Worm (Caenorhabditis elegans) whole organism, L4 larva: ENCODE results near the gene Y54F10AR.1.

Experiments used
- F26F4.8 ChIP-seq: fragments of 200-800 bp; sonication (Bioruptor generic); conservative IDR thresholded peaks from 2 replicates; pipeline ENCODE4 v1.3.6; 2022; ENCODE audit warnings: missing genetic modification characterization, missing compliant biosample characterization
- R02D3.7 ChIP-seq: fragments of 150-350 bp; sonication (generic microtip); optimal IDR thresholded peaks from 3 replicates; lab custom pipeline; 2014; ENCODE audit warnings: missing biosample characterization, missing genetic modification characterization
- T20F7.1 ChIP-seq: fragments of 200-800 bp; sonication (Bioruptor generic); optimal IDR thresholded peaks from 2 replicates; lab custom pipeline; 2018; ENCODE audit warnings: mild to moderate bottlenecking, missing genetic modification characterization, missing compliant biosample characterization
- T26A8.4 ChIP-seq: fragments of 200-800 bp; sonication (Bioruptor generic); IDR thresholded peaks from 2 replicates; pipeline ENCODE4 v1.3.6; 2022; ENCODE audit warnings: missing genetic modification characterization, missing compliant biosample characterization
- aha-1 ChIP-seq: fragments of 150-350 bp; peaks from one replicate; lab custom pipeline; 2014; ENCODE audit warnings: missing biosample characterization, missing genetic modification characterization
- ama-1 ChIP-seq: fragments of 150-350 bp; optimal IDR thresholded peaks from 2 replicates; lab custom pipeline; 2014; ENCODE audit warnings: inconsistent platforms, mixed read lengths
- attf-4 ChIP-seq: sonication (generic microtip); optimal IDR thresholded peaks from 3 replicates; lab custom pipeline; 2017; ENCODE audit warnings: missing biosample characterization, missing genetic modification characterization
- ceh-20 ChIP-seq: fragments of 200-800 bp; sonication (Bioruptor generic); IDR thresholded peaks from 2 replicates; pipeline ENCODE4 v1.3.6; 2022; ENCODE audit warnings: missing genetic modification reagents, missing genetic modification characterization, missing compliant biosample characterization
- ceh-28 ChIP-seq: fragments of 150-350 bp; optimal IDR thresholded peaks from 2 replicates; lab custom pipeline; 2014; ENCODE audit warnings: missing biosample characterization, missing genetic modification reagents, missing genetic modification characterization
- ceh-62 ChIP-seq: sonication (generic microtip); optimal IDR thresholded peaks from 2 replicates; lab custom pipeline; 2017; ENCODE audit warnings: missing biosample characterization, missing genetic modification characterization
- ctbp-1 ChIP-seq: fragments of 200-800 bp; sonication (Bioruptor generic); IDR thresholded peaks from 2 replicates; pipeline ENCODE4 v1.3.6; 2022; ENCODE audit warnings: missing genetic modification reagents, missing genetic modification characterization, missing compliant biosample characterization
- daf-12 ChIP-seq: fragments of 150-350 bp; optimal IDR thresholded peaks from 2 replicates; lab custom pipeline; 2014; ENCODE audit warnings: missing biosample characterization, missing genetic modification reagents, missing genetic modification characterization
- daf-16 ChIP-seq, 3 experiments: sonication (generic microtip); optimal IDR thresholded peaks; 2 replicates each; lab custom pipeline; 2016 to 2017; ENCODE audit warnings: missing genetic modification characterization in 3 of 3, missing genetic modification reagents in 3 of 3, mild to moderate bottlenecking in 2 of 3, missing compliant biosample characterization in 2 of 3, missing biosample characterization in 1 of 3, moderate library complexity in 1 of 3
- dmd-6 ChIP-seq: fragments of 200-800 bp; sonication (Bioruptor generic); IDR thresholded peaks from 2 replicates; pipeline ENCODE4 v1.3.6; 2022; ENCODE audit warnings: missing genetic modification reagents, missing genetic modification characterization, missing compliant biosample characterization
- dmd-8 ChIP-seq: fragments of 200-800 bp; sonication (Bioruptor generic); IDR thresholded peaks from 2 replicates; pipeline ENCODE4 v1.3.6; 2022; ENCODE audit warnings: missing genetic modification characterization, missing compliant biosample characterization
- dmd-9 ChIP-seq: fragments of 200-800 bp; sonication (Bioruptor generic); IDR thresholded peaks from 2 replicates; pipeline ENCODE4 v1.3.6; 2022; ENCODE audit warnings: missing genetic modification reagents, missing genetic modification characterization, missing compliant biosample characterization
- dpl-1 ChIP-seq: fragments of 150-350 bp; optimal IDR thresholded peaks from 2 replicates; lab custom pipeline; 2014; ENCODE audit warnings: missing biosample characterization, missing genetic modification reagents, missing genetic modification characterization
- dve-1 ChIP-seq: sonication (generic microtip); optimal IDR thresholded peaks from 2 replicates; lab custom pipeline; 2017; ENCODE audit warnings: antibody characterized with exemption, mild to moderate bottlenecking, missing genetic modification characterization, missing compliant biosample characterization; ENCODE audit not compliant: insufficient read depth
- fkh-10 ChIP-seq: fragments of 150-350 bp; optimal IDR thresholded peaks from 2 replicates; lab custom pipeline; 2014; ENCODE audit warnings: missing biosample characterization, missing genetic modification reagents, missing genetic modification characterization
- hif-1 ChIP-seq, 2 experiments: sonication (generic microtip); optimal IDR thresholded peaks; 2 replicates each; lab custom pipeline; 2016 to 2017; ENCODE audit warnings: missing compliant biosample characterization in 2 of 2, missing genetic modification characterization in 2 of 2, missing genetic modification reagents in 2 of 2, missing genotype in 2 of 2, mild to moderate bottlenecking in 1 of 2
- hlh-11 ChIP-seq: fragments of 200-800 bp; sonication (Bioruptor generic); optimal IDR thresholded peaks from 2 replicates; lab custom pipeline; 2018; ENCODE audit warnings: mild to moderate bottlenecking, missing genetic modification characterization, missing compliant biosample characterization
- hlh-30 ChIP-seq: sonication (generic microtip); optimal IDR thresholded peaks from 2 replicates; lab custom pipeline; 2017; ENCODE audit warnings: antibody characterized with exemption, mild to moderate bottlenecking, missing genetic modification characterization, missing compliant biosample characterization; ENCODE audit not compliant: insufficient read depth
- hmg-1.1 ChIP-seq: fragments of 200-800 bp; sonication (Bioruptor generic); IDR thresholded peaks from 2 replicates; pipeline ENCODE4 v1.3.6; 2022; ENCODE audit warnings: missing genetic modification reagents, missing genetic modification characterization, missing compliant biosample characterization
- lim-7 ChIP-seq: fragments of 200-800 bp; sonication (Bioruptor generic); IDR thresholded peaks from 2 replicates; pipeline ENCODE4 v1.3.6; 2022; ENCODE audit warnings: missing genetic modification characterization, missing compliant biosample characterization
- lin-13 ChIP-seq: fragments of 150-350 bp; optimal IDR thresholded peaks from 2 replicates; lab custom pipeline; 2014; ENCODE audit warnings: missing biosample characterization, missing genetic modification reagents, missing genetic modification characterization
- lin-15B ChIP-seq: fragments of 150-350 bp; sonication (generic microtip); optimal IDR thresholded peaks from 3 replicates; lab custom pipeline; 2014; ENCODE audit warnings: missing biosample characterization, missing genetic modification characterization
- lin-38 ChIP-seq: fragments of 200-800 bp; sonication (Bioruptor generic); IDR thresholded peaks from 2 replicates; pipeline ENCODE4 v1.3.6; 2022; ENCODE audit warnings: missing genetic modification reagents, missing genetic modification characterization, missing compliant biosample characterization
- lir-3 ChIP-seq: sonication (generic microtip); optimal IDR thresholded peaks from 2 replicates; lab custom pipeline; 2016; ENCODE audit warnings: mild to moderate bottlenecking, missing genetic modification characterization, missing compliant biosample characterization
- lsy-2 ChIP-seq, 2 experiments: fragments of 150-350 bp in 1 of 2; sonication (generic microtip) in 1 of 2; optimal IDR thresholded peaks; 2 replicates each; lab custom pipeline; 2014 to 2017; ENCODE audit warnings: missing biosample characterization in 2 of 2, missing genetic modification characterization in 2 of 2
- mdt-29 ChIP-seq: fragments of 200-800 bp; sonication (Bioruptor generic); IDR thresholded peaks from 2 replicates; pipeline ENCODE4 v1.3.6; 2022; ENCODE audit warnings: missing genetic modification reagents, missing genetic modification characterization, missing compliant biosample characterization
- mes-2 ChIP-seq: sonication (generic microtip); optimal IDR thresholded peaks from 2 replicates; lab custom pipeline; 2016; ENCODE audit warnings: missing genotype, mild to moderate bottlenecking, missing genetic modification characterization, missing compliant biosample characterization; ENCODE audit not compliant: poor library complexity, severe bottlenecking
- nhr-102 ChIP-seq: sonication (generic microtip); optimal IDR thresholded peaks from 2 replicates; lab custom pipeline; 2016; ENCODE audit warnings: mild to moderate bottlenecking, missing genetic modification characterization, moderate library complexity, missing compliant biosample characterization
- nhr-25 ChIP-seq: sonication (generic microtip); optimal IDR thresholded peaks from 2 replicates; lab custom pipeline; 2017; ENCODE audit warnings: missing genetic modification characterization, mild to moderate bottlenecking, missing compliant biosample characterization, antibody characterized with exemption, moderate library complexity, borderline replicate concordance; ENCODE audit not compliant: insufficient read depth
- nhr-48 ChIP-seq: sonication (generic microtip); optimal IDR thresholded peaks from 2 replicates; lab custom pipeline; 2016; ENCODE audit warnings: mild to moderate bottlenecking, missing genetic modification characterization, missing compliant biosample characterization
- nhr-6 ChIP-seq: fragments of 150-350 bp; optimal IDR thresholded peaks from 2 replicates; lab custom pipeline; 2014; ENCODE audit warnings: missing biosample characterization, missing genetic modification characterization
- nhr-77 ChIP-seq: fragments of 150-350 bp; optimal IDR thresholded peaks from 2 replicates; lab custom pipeline; 2014; ENCODE audit warnings: missing biosample characterization, missing genetic modification characterization
- rbr-2 ChIP-seq: sonication (generic microtip); optimal IDR thresholded peaks from 2 replicates; lab custom pipeline; 2016; ENCODE audit warnings: missing genotype, missing genetic modification characterization, missing compliant biosample characterization
- saeg-2 ChIP-seq: fragments of 200-800 bp; sonication (Bioruptor generic); IDR thresholded peaks from 2 replicates; pipeline ENCODE4 v1.3.6; 2022; ENCODE audit warnings: missing genetic modification reagents, missing genetic modification characterization, missing compliant biosample characterization
- snpc-1.2 ChIP-seq: fragments of 200-800 bp; sonication (Bioruptor generic); IDR thresholded peaks from 2 replicates; pipeline ENCODE4 v1.3.6; 2022; ENCODE audit warnings: missing genetic modification reagents, missing genetic modification characterization, missing compliant biosample characterization
- spr-1 ChIP-seq: sonication (generic microtip); optimal IDR thresholded peaks from 2 replicates; lab custom pipeline; 2016; ENCODE audit warnings: mild to moderate bottlenecking, missing genetic modification characterization, missing compliant biosample characterization
- spr-3 ChIP-seq: fragments of 200-800 bp; sonication (Bioruptor generic); optimal IDR thresholded peaks from 2 replicates; lab custom pipeline; 2018; ENCODE audit warnings: mild to moderate bottlenecking, missing genetic modification characterization, missing compliant biosample characterization
- unc-130 ChIP-seq: sonication (generic microtip); optimal IDR thresholded peaks from 2 replicates; lab custom pipeline; 2016; ENCODE audit warnings: missing genetic modification reagents, missing genetic modification characterization, missing compliant biosample characterization
- unc-39 ChIP-seq: sonication (generic microtip); optimal IDR thresholded peaks from 2 replicates; lab custom pipeline; 2017; ENCODE audit warnings: missing biosample characterization, missing genetic modification characterization
- unc-62 ChIP-seq, 3 experiments: fragments of 150-350 bp in 1 of 3; sonication (generic microtip); optimal IDR thresholded peaks in 2 of 3; peaks in 1 of 3; 1 replicate in 1 of 3; 2 replicates in 2 of 3; lab custom pipeline; 2014 to 2017; ENCODE audit warnings: missing biosample characterization in 3 of 3, missing genetic modification characterization in 3 of 3, missing genetic modification reagents in 3 of 3, missing genotype in 1 of 3
- ztf-7 ChIP-seq: fragments of 150-350 bp; optimal IDR thresholded peaks from 2 replicates; lab custom pipeline; 2014; ENCODE audit warnings: missing biosample characterization, missing genetic modification characterization

Y54F10AR.1 gene

DNA sequence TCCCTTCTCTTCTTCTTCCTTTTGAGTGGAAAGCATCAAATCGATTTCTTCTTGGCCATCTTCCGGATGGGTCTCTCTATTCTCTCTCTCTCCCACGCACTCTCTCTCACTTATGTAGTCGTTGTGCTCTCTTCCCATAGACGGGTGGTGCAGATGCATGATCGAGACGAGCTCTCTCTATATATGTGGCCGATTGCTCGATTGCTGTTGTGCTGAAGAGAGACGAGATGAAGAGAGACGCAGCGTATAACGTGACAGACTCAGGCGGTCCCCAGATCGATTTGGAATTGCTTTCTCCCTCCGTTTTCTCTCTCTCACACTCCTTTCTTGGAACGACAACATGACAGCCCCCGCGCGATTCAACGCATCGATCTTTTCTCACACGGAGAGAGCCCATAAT is 42.8 kb downstream of the Y54F10AR.1 start (continued):
- TF ChIP-seq lim-7 (GFP tag; lab: Robert Waterston, UW), result no peak
- TF ChIP-seq ctbp-1 (GFP tag; lab: Robert Waterston, UW), result no peak
- peak in 1 of 2 experiments; percentile 14 for TF ChIP-seq hif-1 (tag; optimal IDR thresholded peaks at IDR 0.05; lab: Kevin White, UChicago)
- TF ChIP-seq dmd-6 (GFP tag; lab: Robert Waterston, UW), result no peak

DNA sequence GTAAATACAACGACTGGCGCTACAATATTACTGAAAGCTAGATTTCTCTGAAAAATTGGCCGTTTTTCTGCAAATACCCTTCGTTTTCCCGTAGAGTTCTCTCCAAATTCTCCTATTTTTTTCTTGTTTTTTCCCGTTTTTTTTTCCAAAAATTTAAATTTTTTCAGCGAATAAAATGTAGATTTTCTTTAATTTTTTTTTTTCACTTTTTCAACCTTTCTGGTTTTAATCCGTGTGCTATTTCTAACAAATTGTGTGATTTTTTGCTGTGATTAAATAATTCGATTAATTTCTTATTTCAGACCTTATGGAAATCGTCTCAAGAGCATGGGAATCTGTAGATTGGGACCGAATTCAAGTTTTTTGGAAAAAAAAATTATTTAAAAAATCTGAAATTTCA is 45.2 kb downstream of the Y54F10AR.1 start, which contains the start of gene cone-1:
TSS of gene cone-1 (plus strand) at position 301 of the 400 bp plus-strand sequence.
- TF ChIP-seq aha-1 (tag; lab: Kevin White, UChicago) (peak; percentile 27), ceh-20 (GFP tag; lab: Robert Waterston, UW) (no peak)

- TF ChIP-seq ama-1 (lab: Kevin White, UChicago), result peak; percentile 23
- 0 out of 2 replicates have a peak, but pooled peaks have one; percentile 26 for TF ChIP-seq mdt-29 (GFP tag; lab: Robert Waterston, UW)
- TF ChIP-seq T26A8.4, result peak; percentile 90
- TF ChIP-seq nhr-48 (tag; lab: Kevin White, UChicago), result no peak
- no peak for TF ChIP-seq ceh-28
- TF ChIP-seq lin-13 (GFP tag; lab: Kevin White, UChicago), result peak; percentile 92
- TF ChIP-seq R02D3.7 (tag; lab: Kevin White, UChicago), result peak; percentile 99
- no peak for TF ChIP-seq lir-3 (tag; lab: Kevin White, UChicago)
- peak; percentile 64 for TF ChIP-seq nhr-102 (tag; lab: Kevin White, UChicago)
- peak; percentile 72 for TF ChIP-seq nhr-6 (tag; lab: Kevin White, UChicago)
- no peak for TF ChIP-seq unc-39
- peak; percentile 86 for TF ChIP-seq lin-38 (GFP tag; lab: Robert Waterston, UW)
- no peak for TF ChIP-seq attf-4 (tag; lab: Kevin White, UChicago)
- TF ChIP-seq unc-130 (GFP tag; lab: Kevin White, UChicago), result peak; percentile 49
- TF ChIP-seq ztf-7 (tag; lab: Kevin White, UChicago), result peak; percentile 68
- TF ChIP-seq aha-1 (tag; lab: Kevin White, UChicago), result peak; percentile 97
- peak; percentile 62 for TF ChIP-seq lin-15B
- TF ChIP-seq dpl-1 (GFP tag; lab: Kevin White, UChicago), result peak; percentile 87
- TF ChIP-seq F26F4.8 (GFP tag; lab: Robert Waterston, UW), result no peak
- peak; percentile 84 for TF ChIP-seq rbr-2 (tag; lab: Kevin White, UChicago)
- TF ChIP-seq saeg-2, result no peak
- TF ChIP-seq dmd-9, result peak; percentile 71; the same call in 1 of the 2 replicates
- TF ChIP-seq nhr-77 (tag; lab: Kevin White, UChicago), result peak; percentile 95
- TF ChIP-seq hlh-11 (tag; lab: Kevin White, UChicago), result peak; percentile 84
- TF ChIP-seq mes-2, result peak; percentile 94
- TF ChIP-seq ceh-62 (tag; lab: Kevin White, UChicago), result no peak
- peak; percentile 23 for TF ChIP-seq spr-3 (GFP tag; lab: Kevin White, UChicago)
- TF ChIP-seq nhr-25, result peak; percentile 75
- TF ChIP-seq dmd-8, result no peak
- TF ChIP-seq hmg-1.1 (GFP tag; lab: Robert Waterston, UW), result peak; percentile 85
- TF ChIP-seq dve-1 (tag; lab: Kevin White, UChicago), result peak; percentile 96
- peak in 1 of 2 experiments; percentile 32 for TF ChIP-seq daf-16 (GFP tag; optimal IDR thresholded peaks at IDR 0.05; lab: Kevin White, UChicago)
- peak; percentile 67 for TF ChIP-seq daf-16 (tag; optimal IDR thresholded peaks at IDR 0.05; lab: Kevin White, UChicago)
- TF ChIP-seq hlh-30 (tag; lab: Kevin White, UChicago), result peak; percentile 93
- 0 out of 2 replicates have a peak, but pooled peaks have one; percentile 34 for TF ChIP-seq snpc-1.2 (GFP tag; lab: Robert Waterston, UW)
- peak in 1 of 2 experiments; percentile 70 for TF ChIP-seq hif-1 (tag; optimal IDR thresholded peaks at IDR 0.05; lab: Kevin White, UChicago)
- no peak for TF ChIP-seq daf-12 (tag; lab: Kevin White, UChicago)
- TF ChIP-seq lsy-2 (tag; optimal IDR thresholded peaks at IDR 0.05; lab: Kevin White, UChicago), result peak; percentile 86 to 96
- TF ChIP-seq unc-62 (GFP tag; optimal IDR thresholded peaks at IDR 0.05 in 1 of 2; lab: Kevin White, UChicago), result peak; percentile 6 to 59
- no peak for TF ChIP-seq unc-62 (tag; optimal IDR thresholded peaks at IDR 0.05; lab: Kevin White, UChicago)
- peak; percentile 82 for TF ChIP-seq T20F7.1 (GFP tag; lab: Kevin White, UChicago)
- peak; percentile 37 for TF ChIP-seq spr-1 (tag; lab: Kevin White, UChicago)
- peak; percentile 92 for TF ChIP-seq fkh-10 (GFP tag; lab: Kevin White, UChicago)
Measured at ce11 chrIII:2528621-2529113, 46.8 kb downstream of the Y54F10AR.1 start, which contains the start of the genes Y54F10AM.15, rbc-2 and ndua-8. Gene Y54F10AM.15, minus strand, starts transcription at chrIII:2528679. Gene rbc-2, minus strand, starts transcription at chrIII:2528689. Gene ndua-8, plus strand, starts transcription at chrIII:2529063.
